Worm (Caenorhabditis elegans) whole organism, L1 larva: ENCODE results near the gene nhr-164.
A peak's percentile ranks its signal among the peaks of the same experiment; 100 is the strongest.

Source experiments
- C16A3.4 ChIP-seq: fragments of 150-350 bp; optimal IDR thresholded peaks from 2 replicates; lab custom pipeline; 2014; ENCODE audit warnings: missing biosample characterization, missing genetic modification characterization
- C34B4.2 ChIP-seq: sonication (generic microtip); optimal IDR thresholded peaks from 2 replicates; lab custom pipeline; 2017; ENCODE audit warnings: mild to moderate bottlenecking, missing genetic modification characterization, missing compliant biosample characterization
- aha-1 ChIP-seq: fragments of 150-350 bp; optimal IDR thresholded peaks from 2 replicates; lab custom pipeline; 2014; ENCODE audit warnings: missing biosample characterization, missing genetic modification characterization
- aly-2 ChIP-seq: fragments of 150-350 bp; optimal IDR thresholded peaks from 2 replicates; lab custom pipeline; 2014; ENCODE audit warnings: missing biosample characterization, missing genetic modification characterization
- ama-1 ChIP-seq: fragments of 150-350 bp; optimal IDR thresholded peaks from 2 replicates; lab custom pipeline; 2014
- blmp-1 ChIP-seq: fragments of 150-350 bp; optimal IDR thresholded peaks from 2 replicates; lab custom pipeline; 2014; ENCODE audit warnings: missing biosample characterization, missing genetic modification characterization
- ceh-82 ChIP-seq, 3 experiments: fragments of 150-350 bp in 1 of 3; sonication (generic microtip) in 2 of 3; optimal IDR thresholded peaks; 2 replicates each; lab custom pipeline; 2014 to 2017; ENCODE audit warnings: missing biosample characterization in 3 of 3, missing genetic modification characterization in 3 of 3
- efl-1 ChIP-seq, 4 experiments: fragments of 150-350 bp; optimal IDR thresholded peaks in 3 of 4; peaks in 1 of 4; 1 replicate in 1 of 4; 2 replicates in 3 of 4; lab custom pipeline; 2014; ENCODE audit warnings: missing biosample characterization in 2 of 4, missing genetic modification characterization in 2 of 4, missing genetic modification reagents in 2 of 4
- efl-3 ChIP-seq: fragments of 200-800 bp; sonication (Bioruptor generic); optimal IDR thresholded peaks from 2 replicates; lab custom pipeline; 2018; ENCODE audit warnings: mild to moderate bottlenecking, missing genetic modification characterization, missing compliant biosample characterization
- egl-13 ChIP-seq: sonication (generic microtip); optimal IDR thresholded peaks from 2 replicates; lab custom pipeline; 2016; ENCODE audit warnings: missing genotype, missing genetic modification reagents, missing genetic modification characterization, missing compliant biosample characterization
- egl-27 ChIP-seq, 2 experiments: fragments of 150-350 bp in 1 of 2; sonication (generic microtip); optimal IDR thresholded peaks; 3 replicates each; lab custom pipeline; 2017 to 2018; ENCODE audit warnings: missing biosample characterization in 2 of 2, missing genetic modification characterization in 2 of 2, missing genetic modification reagents in 2 of 2
- elt-2 ChIP-seq: sonication (generic microtip); optimal IDR thresholded peaks from 2 replicates; lab custom pipeline; 2016; ENCODE audit warnings: missing genetic modification characterization, mild to moderate bottlenecking, inconsistent platforms, missing compliant biosample characterization, missing genetic modification reagents
- ets-5 ChIP-seq: fragments of 200-800 bp; sonication (Bioruptor generic); IDR thresholded peaks from 2 replicates; pipeline ENCODE4 v1.3.6; 2022; ENCODE audit warnings: missing genetic modification characterization, missing compliant biosample characterization
- fkh-4 ChIP-seq: sonication (generic microtip); optimal IDR thresholded peaks from 2 replicates; lab custom pipeline; 2016; ENCODE audit warnings: missing compliant biosample characterization, missing genetic modification characterization, borderline replicate concordance
- grh-1 ChIP-seq: fragments of 200-800 bp; sonication (Bioruptor generic); IDR thresholded peaks from 2 replicates; pipeline ENCODE4 v1.3.6; 2022; ENCODE audit warnings: missing genetic modification reagents, missing genetic modification characterization, missing compliant biosample characterization
- hlh-4 ChIP-seq: sonication (generic microtip); optimal IDR thresholded peaks from 2 replicates; lab custom pipeline; 2016; ENCODE audit warnings: mild to moderate bottlenecking, missing genetic modification characterization, missing compliant biosample characterization
- hpl-2 ChIP-seq: fragments of 150-350 bp; optimal IDR thresholded peaks from 2 replicates; lab custom pipeline; 2014; ENCODE audit warnings: missing biosample characterization, missing genetic modification reagents, missing genetic modification characterization
- irx-1 ChIP-seq: sonication (generic microtip); optimal IDR thresholded peaks from 2 replicates; lab custom pipeline; 2016; ENCODE audit warnings: missing genetic modification characterization, missing compliant biosample characterization
- lin-35 ChIP-seq, 2 experiments: fragments of 150-350 bp; optimal IDR thresholded peaks; 2 replicates each; lab custom pipeline; 2014; ENCODE audit warnings: missing biosample characterization in 2 of 2, missing genetic modification characterization in 2 of 2, missing genetic modification reagents in 2 of 2
- lin-39 ChIP-seq: fragments of 150-350 bp; optimal IDR thresholded peaks from 2 replicates; lab custom pipeline; 2014; ENCODE audit warnings: missing biosample characterization, missing genetic modification reagents, missing genetic modification characterization
- lir-3 ChIP-seq: sonication (generic microtip); optimal IDR thresholded peaks from 2 replicates; lab custom pipeline; 2016; ENCODE audit warnings: mild to moderate bottlenecking, missing genetic modification characterization, moderate library complexity, missing compliant biosample characterization; ENCODE audit not compliant: poor library complexity
- mab-9 ChIP-seq: fragments of 200-800 bp; sonication (Bioruptor generic); IDR thresholded peaks from 2 replicates; pipeline ENCODE4 v1.3.6; 2022; ENCODE audit warnings: missing genetic modification reagents, missing genetic modification characterization, missing compliant biosample characterization
- mef-2 ChIP-seq: fragments of 150-350 bp; optimal IDR thresholded peaks from 2 replicates; lab custom pipeline; 2014; ENCODE audit warnings: missing biosample characterization, missing genetic modification characterization
- mep-1 ChIP-seq: fragments of 150-350 bp; optimal IDR thresholded peaks from 2 replicates; lab custom pipeline; 2014; ENCODE audit warnings: missing biosample characterization, missing genetic modification characterization
- nhr-12 ChIP-seq: sonication (generic microtip); optimal IDR thresholded peaks from 2 replicates; lab custom pipeline; 2017; ENCODE audit warnings: missing biosample characterization, missing genetic modification characterization
- nhr-19 ChIP-seq: fragments of 200-800 bp; sonication (Bioruptor generic); conservative IDR thresholded peaks from 2 replicates; pipeline ENCODE4 v1.3.6; 2022; ENCODE audit warnings: missing genetic modification characterization, missing compliant biosample characterization
- nhr-28 ChIP-seq: fragments of 150-350 bp; optimal IDR thresholded peaks from 2 replicates; lab custom pipeline; 2014; ENCODE audit warnings: missing biosample characterization, missing genetic modification characterization
- nhr-71 ChIP-seq: sonication (generic microtip); optimal IDR thresholded peaks from 2 replicates; lab custom pipeline; 2016; ENCODE audit warnings: mild to moderate bottlenecking, missing genetic modification characterization, moderate library complexity, missing compliant biosample characterization
- nhr-77 ChIP-seq: fragments of 150-350 bp; optimal IDR thresholded peaks from 2 replicates; lab custom pipeline; 2014; ENCODE audit warnings: missing biosample characterization, missing genetic modification characterization
- nhr-84 ChIP-seq: sonication (generic microtip); optimal IDR thresholded peaks from 2 replicates; lab custom pipeline; 2017; ENCODE audit warnings: missing biosample characterization, missing genetic modification characterization
- nhr-85 ChIP-seq: sonication (generic microtip); peaks from one replicate; lab custom pipeline; 2016; ENCODE audit warnings: missing genetic modification characterization, inconsistent platforms, missing compliant biosample characterization
- pag-3 ChIP-seq: sonication (generic microtip); optimal IDR thresholded peaks from 2 replicates; lab custom pipeline; 2017; ENCODE audit warnings: missing genetic modification characterization, mild to moderate bottlenecking, missing compliant biosample characterization, antibody characterized with exemption, borderline replicate concordance; ENCODE audit not compliant: insufficient read depth
- rnt-1 ChIP-seq: sonication (generic microtip); optimal IDR thresholded peaks from 2 replicates; lab custom pipeline; 2016; ENCODE audit warnings: mild to moderate bottlenecking, missing genetic modification characterization, moderate library complexity, missing compliant biosample characterization
- sox-4 ChIP-seq: sonication (generic microtip); optimal IDR thresholded peaks from 2 replicates; lab custom pipeline; 2016; ENCODE audit warnings: missing genetic modification characterization, missing compliant biosample characterization
- sptf-1 ChIP-seq: fragments of 150-350 bp; optimal IDR thresholded peaks from 2 replicates; lab custom pipeline; 2014; ENCODE audit warnings: missing biosample characterization, missing genetic modification characterization
- sup-37 ChIP-seq: fragments of 200-800 bp; sonication (Bioruptor generic); optimal IDR thresholded peaks from 2 replicates; lab custom pipeline; 2018; ENCODE audit warnings: mild to moderate bottlenecking, missing genetic modification characterization, missing compliant biosample characterization
- unc-130 ChIP-seq: fragments of 150-350 bp; optimal IDR thresholded peaks from 2 replicates; lab custom pipeline; 2017; ENCODE audit warnings: missing biosample characterization, missing genetic modification characterization, inconsistent platforms
- vab-15 ChIP-seq: sonication (generic microtip); optimal IDR thresholded peaks from 2 replicates; lab custom pipeline; 2017; ENCODE audit warnings: missing genotype, mild to moderate bottlenecking, missing genetic modification characterization, missing compliant biosample characterization
- xbp-1 ChIP-seq: sonication (generic microtip); optimal IDR thresholded peaks from 2 replicates; lab custom pipeline; 2016; ENCODE audit warnings: missing genetic modification characterization, missing compliant biosample characterization
- zip-4 ChIP-seq: fragments of 200-800 bp; sonication (Bioruptor generic); optimal IDR thresholded peaks from 2 replicates; lab custom pipeline; 2018; ENCODE audit warnings: mild to moderate bottlenecking, missing genetic modification characterization, moderate library complexity, missing compliant biosample characterization
- ztf-4 ChIP-seq: fragments of 150-350 bp; optimal IDR thresholded peaks from 2 replicates; lab custom pipeline; 2014; ENCODE audit warnings: missing biosample characterization, missing genetic modification characterization

nhr-164 gene

ce11 chrV:15199768-15200167, 35.8 kb downstream of the nhr-164 start, which contains the start of gene Y75B12B.10:
Gene Y75B12B.10, plus strand, starts transcription at chrV:15200068.
- no peak for TF ChIP-seq mef-2

ce11 chrV:15197955-15198354, 37.6 kb downstream of the nhr-164 start, which contains the start of gene srw-1:
Gene srw-1, plus strand, starts transcription at chrV:15198255.
- TF ChIP-seq nhr-19 (GFP tag; lab: Robert Waterston, UW): no peak
- TF ChIP-seq ama-1: no peak
- TF ChIP-seq nhr-77: no peak
- TF ChIP-seq unc-130 (tag; lab: Kevin White, UChicago): no peak
- no peak for TF ChIP-seq C16A3.4
- TF ChIP-seq irx-1 (tag; lab: Kevin White, UChicago): no peak
- TF ChIP-seq efl-1 (optimal IDR thresholded peaks at IDR 0.05; lab: Kevin White, UChicago): no peak
- TF ChIP-seq efl-1 (GFP tag; optimal IDR thresholded peaks at IDR 0.05 in 1 of 2; lab: Kevin White, UChicago): no peak
- TF ChIP-seq pag-3 (tag; lab: Kevin White, UChicago): no peak
- no peak for TF ChIP-seq mep-1
- no peak for TF ChIP-seq nhr-71 (tag; lab: Kevin White, UChicago)
- no peak for TF ChIP-seq hpl-2
- TF ChIP-seq vab-15: no peak
- TF ChIP-seq aly-2 (tag; lab: Kevin White, UChicago): no peak
- TF ChIP-seq sptf-1 (tag; lab: Kevin White, UChicago): no peak

- TF ChIP-seq aly-2 (tag; lab: Kevin White, UChicago) (no peak), efl-1 (optimal IDR thresholded peaks at IDR 0.05; lab: Kevin White, UChicago) (no peak), efl-1 (GFP tag; optimal IDR thresholded peaks at IDR 0.05 in 1 of 2; lab: Kevin White, UChicago) (peak in 1 of 2 experiments; percentile 51)
Observed at ce11 chrV:15193909-15194308, 41.7 kb downstream of the nhr-164 start, which contains the start of gene Y75B12B.13. Gene Y75B12B.13, minus strand, starts transcription at chrV:15194009.

- TF ChIP-seq nhr-85 (tag; lab: Kevin White, UChicago) (peak; percentile 27), efl-1 (optimal IDR thresholded peaks at IDR 0.05; lab: Kevin White, UChicago) (no peak), efl-1 (GFP tag; optimal IDR thresholded peaks at IDR 0.05 in 1 of 2; lab: Kevin White, UChicago) (peak in 1 of 2 experiments; percentile 16), lin-35 (GFP tag; optimal IDR thresholded peaks at IDR 0.05; lab: Kevin White, UChicago) (peak in 1 of 2 experiments; percentile 33), vab-15 (no peak), elt-2 (tag; lab: Kevin White, UChicago) (peak; percentile 55)
- TF ChIP-seq, all 84 proteins: peak for 4
Observed at ce11 chrV:15192377-15192776, 43.2 kb downstream of the nhr-164 start, which contains the start of gene plc-2. Gene plc-2, plus strand, starts transcription at chrV:15192572.

ce11 chrV:15191971-15192370, 43.6 kb downstream of the nhr-164 start:
- TF ChIP-seq ztf-4 (tag; lab: Kevin White, UChicago) (no peak), mef-2 (no peak), lin-39 (tag; lab: Kevin White, UChicago) (no peak), lir-3 (tag; lab: Kevin White, UChicago) (no peak), nhr-77 (no peak), aly-2 (tag; lab: Kevin White, UChicago) (no peak), nhr-12 (tag; lab: Kevin White, UChicago) (no peak), zip-4 (GFP tag; lab: Kevin White, UChicago) (no peak), nhr-19 (GFP tag; lab: Robert Waterston, UW) (no peak), egl-13 (tag; lab: Kevin White, UChicago) (no peak), egl-27 (tag; optimal IDR thresholded peaks at IDR 0.05; lab: Kevin White, UChicago) (no peak), sox-4 (tag; lab: Kevin White, UChicago) (no peak), xbp-1 (tag; lab: Kevin White, UChicago) (no peak), C16A3.4 (no peak), hpl-2 (no peak)

- TF ChIP-seq rnt-1 (tag; lab: Kevin White, UChicago) (peak; percentile 85), ets-5 (GFP tag; lab: Robert Waterston, UW) (no peak), fkh-4 (tag; lab: Kevin White, UChicago) (peak; percentile 9), sup-37 (GFP tag; lab: Kevin White, UChicago) (no peak), sox-4 (tag; lab: Kevin White, UChicago) (no peak), blmp-1 (tag; lab: Kevin White, UChicago) (no peak), nhr-28 (no peak), ceh-82 (tag; optimal IDR thresholded peaks at IDR 0.05; lab: Kevin White, UChicago) (peak; percentile 33 to 64 (median 37)), hlh-4 (no peak), nhr-12 (tag; lab: Kevin White, UChicago) (no peak), mab-9 (GFP tag; lab: Robert Waterston, UW) (no peak), C34B4.2 (tag; lab: Kevin White, UChicago) (peak; percentile 29), efl-3 (GFP tag; lab: Kevin White, UChicago) (no peak), lin-35 (GFP tag; optimal IDR thresholded peaks at IDR 0.05; lab: Kevin White, UChicago) (peak; percentile 73 to 89), nhr-84 (tag; lab: Kevin White, UChicago) (no peak), mef-2 (peak; percentile 39), aha-1 (no peak), grh-1 (GFP tag; lab: Robert Waterston, UW) (peak; percentile 43; the same call in 1 of the 2 replicates)
Observed at ce11 chrV:15190903-15191302, 44.7 kb downstream of the nhr-164 start, which contains the start of gene Y75B12B.11. Gene Y75B12B.11, plus strand, starts transcription at chrV:15191296.
